Fruit fly (Drosophila melanogaster) whole organism, pupa: ENCODE measurements around the gene cv-c.

ENCODE experiments used
- CG10348 ChIP-seq: fragments of 200-800 bp; sonication (Bioruptor generic); IDR thresholded peaks from 2 replicates; pipeline ENCODE4 v1.3.6; 2022; ENCODE audit warnings: missing biosample characterization, missing genetic modification characterization
- CG12605 ChIP-seq: fragments of 200-800 bp; sonication (Bioruptor generic); IDR thresholded peaks from 2 replicates; pipeline ENCODE4 v1.3.6; 2022; ENCODE audit warnings: missing biosample characterization, missing genetic modification characterization
- CG13204 ChIP-seq: fragments of 200-800 bp; sonication (Bioruptor generic); optimal IDR thresholded peaks from 2 replicates; lab custom pipeline; 2018; ENCODE audit warnings: missing biosample characterization, mild to moderate bottlenecking, missing genetic modification characterization, moderate library complexity
- CG14655 ChIP-seq: fragments of 200-800 bp; sonication (Bioruptor generic); optimal IDR thresholded peaks from 3 replicates; lab custom pipeline; 2017; ENCODE audit warnings: mild to moderate bottlenecking, missing biosample characterization, missing genetic modification reagents, missing genetic modification characterization
- CG15710 ChIP-seq: fragments of 200-800 bp; sonication (Bioruptor generic); optimal IDR thresholded peaks from 2 replicates; lab custom pipeline; 2018; ENCODE audit warnings: missing biosample characterization, mild to moderate bottlenecking, missing genetic modification characterization, moderate library complexity
- CG17806 ChIP-seq: fragments of 200-800 bp; sonication (Bioruptor generic); optimal IDR thresholded peaks from 2 replicates; lab custom pipeline; 2018; ENCODE audit warnings: missing biosample characterization, mild to moderate bottlenecking, missing genetic modification characterization, moderate library complexity
- CG34367 ChIP-seq: fragments of 200-800 bp; sonication (Bioruptor generic); optimal IDR thresholded peaks from 2 replicates; lab custom pipeline; 2018; ENCODE audit warnings: missing biosample characterization, mild to moderate bottlenecking, missing genetic modification characterization
- CG4496 ChIP-seq: fragments of 200-800 bp; sonication (Bioruptor generic); IDR thresholded peaks from 3 replicates; pipeline ENCODE4 v1.3.6; 2022; ENCODE audit warnings: missing biosample characterization, missing genetic modification characterization
- CG8159 ChIP-seq: fragments of 200-800 bp; sonication (Bioruptor generic); optimal IDR thresholded peaks from 3 replicates; lab custom pipeline; 2018; ENCODE audit warnings: missing biosample characterization, mild to moderate bottlenecking, missing genetic modification characterization, moderate library complexity
- CG8301 ChIP-seq: fragments of 200-800 bp; sonication (Bioruptor generic); optimal IDR thresholded peaks from 2 replicates; lab custom pipeline; 2018; ENCODE audit warnings: missing biosample characterization, mild to moderate bottlenecking, missing genetic modification characterization
- CG9948 ChIP-seq: fragments of 200-800 bp; sonication (Bioruptor generic); optimal IDR thresholded peaks from 2 replicates; lab custom pipeline; 2018; ENCODE audit warnings: missing biosample characterization, mild to moderate bottlenecking, missing genetic modification characterization, moderate library complexity
- D1 ChIP-seq: fragments of 200-800 bp; sonication (Bioruptor generic); optimal IDR thresholded peaks from 2 replicates; lab custom pipeline; 2018; ENCODE audit warnings: missing biosample characterization, mild to moderate bottlenecking, missing genetic modification characterization, moderate library complexity
- EcR ChIP-seq: fragments of 200-800 bp; sonication (Bioruptor generic); optimal IDR thresholded peaks from 3 replicates; lab custom pipeline; 2019; ENCODE audit warnings: missing biosample characterization, missing genetic modification characterization, mild to moderate bottlenecking, moderate library complexity, missing genetic modification reagents
- Ets98B ChIP-seq: fragments of 200-800 bp; sonication (Bioruptor generic); IDR thresholded peaks from 2 replicates; pipeline ENCODE4 v1.3.6; 2022; ENCODE audit warnings: missing biosample characterization, missing genetic modification characterization
- Pif1A ChIP-seq: fragments of 200-800 bp; sonication (Bioruptor generic); optimal IDR thresholded peaks from 3 replicates; lab custom pipeline; 2016; ENCODE audit warnings: missing biosample characterization, missing genetic modification characterization
- Pif1B ChIP-seq: fragments of 200-800 bp; sonication (Bioruptor generic); optimal IDR thresholded peaks from 3 replicates; lab custom pipeline; 2016; ENCODE audit warnings: missing biosample characterization, missing genetic modification characterization
- Snoo ChIP-seq: fragments of 200-800 bp; sonication (Bioruptor generic); optimal IDR thresholded peaks from 3 replicates; lab custom pipeline; 2017; ENCODE audit warnings: missing biosample characterization, mild to moderate bottlenecking, missing genetic modification characterization, inconsistent platforms
- fd96Ca ChIP-seq: fragments of 200-800 bp; sonication (Bioruptor generic); IDR thresholded peaks from 3 replicates; pipeline ENCODE4 v1.3.6; 2022; ENCODE audit warnings: missing biosample characterization, missing genetic modification characterization
- gl ChIP-seq: fragments of 200-800 bp; sonication (Bioruptor generic); optimal IDR thresholded peaks from 2 replicates; lab custom pipeline; 2018; ENCODE audit warnings: missing biosample characterization, mild to moderate bottlenecking, missing genetic modification characterization

cv-c gene

DNA sequence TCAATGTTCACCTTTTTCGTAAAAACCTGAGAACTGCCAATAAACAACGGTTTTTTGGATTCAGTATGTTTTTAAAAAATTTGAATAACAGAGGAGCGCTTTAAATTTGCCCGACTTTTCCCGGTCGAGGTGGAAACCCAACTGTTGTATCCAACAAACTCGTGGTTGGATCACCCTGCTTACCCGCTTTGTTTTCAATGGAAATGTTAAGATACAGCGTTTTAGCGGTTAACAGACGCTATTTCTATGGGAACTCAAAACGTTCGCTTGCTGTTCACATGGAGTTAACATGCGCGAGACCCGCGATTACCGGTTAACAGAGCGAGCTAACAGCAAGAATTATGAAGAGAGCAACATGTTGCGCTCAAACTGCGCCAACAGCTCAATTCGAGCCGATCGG is at the start of gene cv-c:
cv-c (minus strand) TSS at position 145 of the 400 bp plus-strand sequence.
- no peak for TF ChIP-seq fd96Ca (GFP tag; lab: Robert Waterston, UW)
- TF ChIP-seq Pif1A (GFP tag; lab: Kevin White, UChicago): no peak
- TF ChIP-seq CG17806 (tag; lab: Kevin White, UChicago): no peak
- no peak for TF ChIP-seq CG34367
- TF ChIP-seq EcR (GFP tag; lab: Kevin White, UChicago): peak; percentile 35
- 0 out of 3 replicates have a peak, but pooled peaks have one; percentile 34 for TF ChIP-seq CG4496 (GFP tag; lab: Robert Waterston, UW)
- TF ChIP-seq CG15710 (tag; lab: Kevin White, UChicago): no peak
- TF ChIP-seq Ets98B: no peak
- TF ChIP-seq Snoo: no peak
- TF ChIP-seq CG8159 (tag; lab: Kevin White, UChicago): no peak
- TF ChIP-seq CG12605 (GFP tag; lab: Robert Waterston, UW): 0 out of 2 replicates have a peak, but pooled peaks have one; percentile 10
- no peak for TF ChIP-seq D1 (tag; lab: Kevin White, UChicago)
- TF ChIP-seq CG9948 (tag; lab: Kevin White, UChicago): no peak

dm6 chr3R:14526657-14527056 is 45.1 kb upstream of the cv-c start:
- TF ChIP-seq Snoo (no peak), gl (tag; lab: Kevin White, UChicago) (no peak), CG9948 (tag; lab: Kevin White, UChicago) (no peak), CG17806 (tag; lab: Kevin White, UChicago) (no peak)

dm6 chr3R:14520749-14521148 is 39.2 kb upstream of the cv-c start, which contains the start of gene Cyp313a1:
Gene Cyp313a1 (plus strand): TSS chr3R:14521049.
- TF ChIP-seq D1 (tag; lab: Kevin White, UChicago) (no peak), fd96Ca (GFP tag; lab: Robert Waterston, UW) (no peak), CG9948 (tag; lab: Kevin White, UChicago) (no peak)
- TF ChIP-seq, all 21 proteins: peak for 0

- TF ChIP-seq CG34367 (no peak), CG4496 (GFP tag; lab: Robert Waterston, UW) (no peak), CG13204 (no peak), CG12605 (GFP tag; lab: Robert Waterston, UW) (no peak), CG14655 (GFP tag; lab: Kevin White, UChicago) (no peak), CG15710 (tag; lab: Kevin White, UChicago) (no peak), D1 (tag; lab: Kevin White, UChicago) (no peak), CG8159 (tag; lab: Kevin White, UChicago) (no peak), Pif1A (GFP tag; lab: Kevin White, UChicago) (no peak), CG9948 (tag; lab: Kevin White, UChicago) (no peak)
These were observed 35.2 kb upstream of the cv-c start, which contains the start of gene CG34273 for dm6 chr3R:14516742-14517141. Gene CG34273 (plus strand): TSS chr3R:14517042.

dm6 chr3R:14513420-14513819 is 31.9 kb upstream of the cv-c start, which contains the start of gene CG8461:
Gene CG8461 (minus strand): TSS chr3R:14513637.
- TF ChIP-seq CG14655 (GFP tag; lab: Kevin White, UChicago): no peak
- no peak for TF ChIP-seq CG10348
- TF ChIP-seq CG12605 (GFP tag; lab: Robert Waterston, UW): no peak
- TF ChIP-seq D1 (tag; lab: Kevin White, UChicago): no peak
- TF ChIP-seq Pif1A (GFP tag; lab: Kevin White, UChicago): no peak
- TF ChIP-seq Pif1B (GFP tag; lab: Kevin White, UChicago): no peak
- no peak for TF ChIP-seq CG13204

- peak; percentile 9 for TF ChIP-seq CG8301 (tag; lab: Kevin White, UChicago)
- no peak for TF ChIP-seq CG12605 (GFP tag; lab: Robert Waterston, UW)
- peak; percentile 27 for TF ChIP-seq Pif1A (GFP tag; lab: Kevin White, UChicago)
- no peak for TF ChIP-seq D1 (tag; lab: Kevin White, UChicago)
- peak; percentile 34 for TF ChIP-seq CG17806 (tag; lab: Kevin White, UChicago)
- peak; percentile 53; the same call in 2 of the 3 replicates for TF ChIP-seq CG4496 (GFP tag; lab: Robert Waterston, UW)
- peak; percentile 38 for TF ChIP-seq CG34367
- TF ChIP-seq Snoo: peak; percentile 25
- TF ChIP-seq CG15710 (tag; lab: Kevin White, UChicago): peak; percentile 47
- no peak for TF ChIP-seq fd96Ca (GFP tag; lab: Robert Waterston, UW)
- peak; percentile 54 for TF ChIP-seq CG8159 (tag; lab: Kevin White, UChicago)
- no peak for TF ChIP-seq EcR (GFP tag; lab: Kevin White, UChicago)
- TF ChIP-seq, all 21 proteins: peak for 8
These were observed 29.8 kb upstream of the cv-c start, which contains the start of the genes HtrA2 and mRpL11 for dm6 chr3R:14511123-14511908. Gene HtrA2 (minus strand): TSS chr3R:14511712. Gene mRpL11 (plus strand): TSS chr3R:14511838.

DNA sequence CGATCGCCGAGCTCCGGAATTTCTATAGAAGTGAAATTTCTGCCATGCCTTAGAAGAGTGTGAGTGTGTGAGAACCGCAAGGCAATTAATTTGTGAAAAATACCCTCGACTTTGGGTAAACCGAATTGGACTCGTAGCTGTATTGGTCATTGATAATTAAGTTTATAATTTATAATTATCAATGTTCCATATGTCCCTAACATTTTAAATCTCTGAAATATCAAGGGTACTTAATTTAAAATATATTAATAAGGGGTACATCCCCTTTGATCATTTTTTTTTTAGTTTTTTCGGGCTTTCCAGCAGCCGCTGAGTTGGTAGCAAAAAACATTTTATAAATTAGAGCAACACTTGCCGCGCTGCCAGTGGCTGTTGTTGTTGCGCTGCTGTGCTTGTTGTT is 23.6 kb upstream of the cv-c start:
- peak; percentile 44 for TF ChIP-seq CG8301 (tag; lab: Kevin White, UChicago)
- TF ChIP-seq CG12605 (GFP tag; lab: Robert Waterston, UW): 0 out of 2 replicates have a peak, but pooled peaks have one; percentile 10
- TF ChIP-seq CG10348: no peak
- TF ChIP-seq, all 21 proteins: peak for 2
